Worm (Caenorhabditis elegans): Measurements from ENCODE around the gene srlf-24.

srlf-24 gene

DNA sequence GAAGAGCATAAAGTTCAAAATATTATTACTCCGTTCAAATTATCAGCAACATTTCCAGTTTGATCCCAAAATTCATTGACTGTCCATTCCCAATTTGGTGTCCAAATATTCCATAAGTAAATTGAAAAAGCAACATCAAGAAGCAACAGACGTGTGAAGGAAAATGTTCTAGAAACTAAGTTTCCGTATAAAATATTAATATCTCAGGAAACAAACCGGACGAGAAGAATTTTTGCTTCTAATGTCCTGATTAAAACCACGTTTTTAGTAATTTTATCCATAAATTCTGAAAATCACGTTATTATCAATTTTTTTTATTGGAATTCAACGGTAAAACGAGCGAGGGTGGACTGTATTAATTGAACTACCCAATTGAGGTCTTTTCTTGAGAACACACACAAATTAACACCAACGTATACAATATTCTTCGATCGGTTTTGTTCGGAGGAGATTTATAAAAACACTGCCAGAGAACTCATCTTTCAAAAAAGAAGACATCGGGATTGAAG is 41.4 kb upstream of the srlf-24 start, which contains the start of gene pigq-1 (continued):
- TF ChIP-seq unc-62 (GFP tag; optimal IDR thresholded peaks at IDR 0.05) (no peak), fkh-10 (GFP tag; optimal IDR thresholded peaks at IDR 0.05) (no peak), nhr-77 (tag; optimal IDR thresholded peaks at IDR 0.05) (no peak), nhr-25 (tag; optimal IDR thresholded peaks at IDR 0.05) (no peak), daf-12 (tag; optimal IDR thresholded peaks at IDR 0.05) (no peak), mml-1 (tag; optimal IDR thresholded peaks at IDR 0.05) (no peak), ceh-28 (tag; optimal IDR thresholded peaks at IDR 0.05) (peak; percentile 16), ceh-16 (tag; optimal IDR thresholded peaks at IDR 0.05) (peak; percentile 10), hmg-11 (tag; optimal IDR thresholded peaks at IDR 0.05) (no peak), tbx-2 (tag; optimal IDR thresholded peaks at IDR 0.05) (peak; percentile 49), nhr-43 (tag; optimal IDR thresholded peaks at IDR 0.05; ENCODE audit: poor library complexity, severe bottlenecking) (peak; percentile 67), lin-39 (tag; optimal IDR thresholded peaks at IDR 0.05) (no peak), elt-1 (tag; optimal IDR thresholded peaks at IDR 0.05) (peak; percentile 17), nhr-12 (tag; optimal IDR thresholded peaks at IDR 0.05) (peak; percentile 17), nhr-11 (tag; optimal IDR thresholded peaks at IDR 0.05) (no peak), fos-1 (tag; optimal IDR thresholded peaks at IDR 0.05) (no peak)

DNA sequence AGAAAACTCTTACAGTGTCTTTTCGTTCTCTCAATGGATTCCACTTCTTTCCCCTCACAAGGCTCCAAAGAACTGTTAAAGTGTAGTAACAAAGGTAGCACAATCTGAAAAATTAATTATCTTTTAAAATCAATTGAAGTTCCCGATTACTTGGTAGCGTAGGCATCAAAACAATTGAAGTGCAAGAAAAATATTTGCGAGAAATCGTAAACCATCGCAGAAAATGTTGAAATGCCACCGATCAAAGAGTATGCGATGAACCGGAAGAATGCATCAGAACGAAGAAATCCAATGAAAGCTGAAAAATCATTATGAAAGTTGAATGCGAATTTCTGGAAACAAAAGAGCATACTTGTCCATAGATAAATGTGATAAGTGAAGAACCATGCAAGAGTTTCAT is 40.9 kb upstream of the srlf-24 start:
- TF ChIP-seq nhr-25 (tag; optimal IDR thresholded peaks at IDR 0.05) (no peak), snpc-4 (tag; optimal IDR thresholded peaks at IDR 0.05) (no peak), ceh-28 (tag; optimal IDR thresholded peaks at IDR 0.05) (no peak), hmg-11 (tag; optimal IDR thresholded peaks at IDR 0.05) (no peak), ama-1 (optimal IDR thresholded peaks at IDR 0.05) (no peak), unc-62 (GFP tag; optimal IDR thresholded peaks at IDR 0.05) (no peak), zag-1 (tag; optimal IDR thresholded peaks at IDR 0.05) (no peak), tbx-2 (tag; optimal IDR thresholded peaks at IDR 0.05) (no peak)

DNA sequence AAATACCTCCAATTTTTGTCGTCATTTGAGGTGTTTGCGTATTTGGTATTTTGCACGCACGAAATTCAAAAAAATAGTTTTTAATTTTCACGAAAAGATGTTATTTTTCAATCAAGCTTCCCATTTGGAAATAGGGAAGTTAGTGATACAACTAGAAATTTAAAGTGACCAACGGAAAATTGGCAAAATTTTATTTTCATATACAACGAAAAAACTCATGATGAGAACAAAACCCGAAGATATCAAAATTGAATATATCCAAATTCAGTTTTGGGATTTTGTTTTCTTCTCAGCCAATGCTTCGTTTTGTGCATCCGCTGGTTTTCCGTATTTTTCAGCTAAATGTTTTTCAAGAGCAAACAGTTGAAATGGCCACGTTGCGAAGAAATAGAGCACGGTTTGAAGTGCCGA is 40.3 kb upstream of the srlf-24 start:
- TF ChIP-seq egl-27 (tag; optimal IDR thresholded peaks at IDR 0.05) (no peak), ceh-82 (tag; optimal IDR thresholded peaks at IDR 0.05) (no peak), egl-5 (tag; optimal IDR thresholded peaks at IDR 0.05) (no peak), elt-1 (tag; optimal IDR thresholded peaks at IDR 0.05) (no peak), lin-39 (tag; optimal IDR thresholded peaks at IDR 0.05) (no peak), fkh-2 (tag; optimal IDR thresholded peaks at IDR 0.05) (no peak), hmg-11 (tag; optimal IDR thresholded peaks at IDR 0.05) (no peak), pqm-1 (tag; optimal IDR thresholded peaks at IDR 0.05) (no peak)

DNA sequence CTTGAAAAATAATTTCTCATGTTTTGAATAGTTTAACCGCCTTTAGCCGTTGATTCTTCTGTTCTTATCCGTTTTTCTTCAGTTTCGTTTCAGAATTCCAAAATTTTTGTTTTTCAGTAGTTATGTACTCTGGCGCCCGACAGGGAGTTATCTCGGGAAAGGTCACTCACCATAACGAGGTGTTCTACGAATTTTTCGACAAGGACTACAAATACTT is 37.5 kb upstream of the srlf-24 start, which contains the start of gene F01G4.4:
Gene F01G4.4, plus strand, starts transcription at position 118 of the 217 bp plus-strand sequence.
- TF ChIP-seq unc-62 (GFP tag; optimal IDR thresholded peaks at IDR 0.05) (no peak), ceh-82 (tag; optimal IDR thresholded peaks at IDR 0.05) (no peak), fos-1 (tag; optimal IDR thresholded peaks at IDR 0.05) (no peak), egl-27 (tag; optimal IDR thresholded peaks at IDR 0.05) (no peak), zag-1 (tag; optimal IDR thresholded peaks at IDR 0.05) (no peak), ceh-28 (tag; optimal IDR thresholded peaks at IDR 0.05) (no peak), ceh-9 (tag; optimal IDR thresholded peaks at IDR 0.05) (no peak), lin-15B (tag; optimal IDR thresholded peaks at IDR 0.05) (no peak), nhr-12 (tag; optimal IDR thresholded peaks at IDR 0.05) (no peak), mdl-1 (tag; optimal IDR thresholded peaks at IDR 0.05) (no peak), nhr-76 (tag; optimal IDR thresholded peaks at IDR 0.05) (no peak), nhr-237 (tag; optimal IDR thresholded peaks at IDR 0.05) (no peak), snpc-4 (tag; optimal IDR thresholded peaks at IDR 0.05) (no peak), nhr-28 (tag; optimal IDR thresholded peaks at IDR 0.05) (no peak), lin-39 (tag; optimal IDR thresholded peaks at IDR 0.05) (no peak), nhr-11 (tag; optimal IDR thresholded peaks at IDR 0.05) (no peak), aly-2 (tag; optimal IDR thresholded peaks at IDR 0.05) (no peak), elt-1 (tag; optimal IDR thresholded peaks at IDR 0.05) (no peak), nhr-77 (tag; optimal IDR thresholded peaks at IDR 0.05) (no peak)

DNA sequence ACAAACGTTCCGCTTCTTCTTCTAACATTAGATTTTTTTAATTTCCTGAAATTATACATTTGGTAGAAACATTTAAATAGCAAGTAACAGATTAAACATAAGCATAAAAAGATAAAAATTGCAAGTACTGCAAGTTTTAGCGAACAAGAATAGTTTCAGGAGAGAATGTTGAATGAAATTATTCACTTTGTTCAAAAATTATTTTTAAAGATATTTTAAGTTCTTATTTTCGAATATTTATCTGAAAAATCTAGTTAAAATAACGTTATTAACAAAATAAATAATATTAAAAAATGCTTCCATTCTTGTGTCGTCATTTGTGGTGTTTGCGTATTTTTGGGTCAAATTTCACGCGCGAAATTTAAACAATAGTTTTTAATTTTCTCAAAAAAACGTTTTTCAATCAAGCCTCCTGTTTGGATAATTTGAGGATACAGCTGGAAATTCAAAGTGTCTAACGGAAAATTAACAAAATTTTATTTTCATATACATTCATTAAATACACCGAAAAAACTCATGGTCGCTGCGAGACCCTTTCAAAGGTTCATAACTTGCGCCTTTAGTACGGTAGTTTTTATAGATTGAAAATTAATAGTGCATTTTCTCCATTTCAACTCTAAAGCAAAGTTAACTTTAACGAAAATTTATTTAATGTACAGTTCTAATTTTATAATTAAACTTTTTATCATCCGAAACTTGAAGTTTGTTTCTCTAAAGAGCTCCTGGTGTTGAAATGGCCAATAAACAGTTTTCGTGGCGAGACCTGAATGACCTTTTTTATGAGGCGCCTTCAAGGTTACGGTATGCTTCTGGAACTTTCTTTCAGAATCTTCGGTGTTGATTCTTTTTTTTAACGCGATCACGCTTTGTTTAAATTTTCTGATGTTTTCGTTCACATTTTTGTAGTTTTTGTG is 36.9 kb upstream of the srlf-24 start, which contains the start of gene skih-2:
Gene skih-2, minus strand, starts transcription at position 51 of the 914 bp plus-strand sequence.
- no peak for TF ChIP-seq nhr-76 (tag; optimal IDR thresholded peaks at IDR 0.05)
- TF ChIP-seq nhr-25 (tag; optimal IDR thresholded peaks at IDR 0.05), result peak; percentile 14
- TF ChIP-seq lin-15B (tag; optimal IDR thresholded peaks at IDR 0.05), result peak; percentile 28
- no peak for TF ChIP-seq nhr-11 (tag; optimal IDR thresholded peaks at IDR 0.05)
- peak; percentile 73 for TF ChIP-seq pha-4 (tag; optimal IDR thresholded peaks at IDR 0.05)
- TF ChIP-seq nfya-1 (tag; optimal IDR thresholded peaks at IDR 0.05; ENCODE audit: insufficient read depth), result peak; percentile 62
- TF ChIP-seq nhr-23 (tag; optimal IDR thresholded peaks at IDR 0.05), result peak; percentile 33
